Worm (Caenorhabditis elegans) whole organism, L2 larva: ENCODE results near the gene srr-4.

ENCODE experiments used
- R02D3.7 ChIP-seq: fragments of 150-350 bp; optimal IDR thresholded peaks from 2 replicates; lab custom pipeline; 2014; ENCODE audit warnings: missing biosample characterization, missing genetic modification characterization
- lsy-2 ChIP-seq, 2 experiments: fragments of 150-350 bp in 1 of 2; sonication (generic microtip) in 1 of 2; optimal IDR thresholded peaks; 2 replicates each; lab custom pipeline; 2014 to 2017; ENCODE audit warnings: missing biosample characterization in 2 of 2, missing genetic modification characterization in 2 of 2
- nhr-237 ChIP-seq: fragments of 150-350 bp; optimal IDR thresholded peaks from 2 replicates; lab custom pipeline; 2014; ENCODE audit warnings: missing biosample characterization, missing genetic modification characterization
- nhr-6 ChIP-seq: fragments of 150-350 bp; optimal IDR thresholded peaks from 2 replicates; lab custom pipeline; 2014; ENCODE audit warnings: missing biosample characterization, missing genetic modification characterization
- nhr-77 ChIP-seq: fragments of 150-350 bp; optimal IDR thresholded peaks from 2 replicates; lab custom pipeline; 2014; ENCODE audit warnings: missing biosample characterization, missing genetic modification characterization
- unc-39 ChIP-seq: fragments of 150-350 bp; optimal IDR thresholded peaks from 2 replicates; lab custom pipeline; 2014; ENCODE audit warnings: missing biosample characterization, missing genetic modification characterization
- zag-1 ChIP-seq: fragments of 150-350 bp; optimal IDR thresholded peaks from 2 replicates; lab custom pipeline; 2014; ENCODE audit warnings: missing biosample characterization, missing genetic modification characterization

DNA sequence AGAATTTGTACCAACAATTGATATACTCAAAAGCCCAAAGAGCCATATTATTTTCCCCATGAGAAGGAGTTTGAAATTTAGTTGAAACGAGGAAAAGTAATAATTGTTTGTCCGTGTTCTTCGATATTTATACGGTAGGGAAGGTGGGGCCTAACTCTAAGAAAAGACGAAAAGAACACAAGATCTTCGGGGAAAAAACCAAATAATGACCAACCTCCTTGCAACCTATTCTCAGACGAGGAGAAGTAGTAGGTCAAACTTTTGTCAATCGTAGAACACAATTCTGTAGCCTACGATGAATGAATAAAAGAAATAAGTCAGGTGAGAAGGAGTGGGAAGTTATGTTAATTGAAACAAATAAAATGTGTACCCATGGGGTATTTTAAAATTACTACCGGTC, 31.9 kb upstream of the srr-4 start, which contains the start of gene ncx-8:
- TF ChIP-seq nhr-237, result no peak
- no peak for TF ChIP-seq zag-1 (tag; lab: Kevin White, UChicago)
- no peak for TF ChIP-seq lsy-2 (tag; optimal IDR thresholded peaks at IDR 0.05; lab: Kevin White, UChicago)
- no peak for TF ChIP-seq R02D3.7 (tag; lab: Kevin White, UChicago)
- TF ChIP-seq nhr-77 (tag; lab: Kevin White, UChicago), result no peak
- no peak for TF ChIP-seq nhr-6 (tag; lab: Kevin White, UChicago)
- TF ChIP-seq unc-39, result no peak
